Worm (Caenorhabditis elegans) whole organism, L1 larva: ENCODE data around the gene prmt-5.
A peak's percentile ranks its signal among the peaks of the same experiment; 100 is the strongest.

Experiments
- F16B12.6 ChIP-seq: fragments of 150-350 bp; optimal IDR thresholded peaks from 2 replicates; lab custom pipeline; 2014; ENCODE audit warnings: missing biosample characterization, missing genetic modification characterization
- aha-1 ChIP-seq: fragments of 150-350 bp; optimal IDR thresholded peaks from 2 replicates; lab custom pipeline; 2014; ENCODE audit warnings: missing biosample characterization, missing genetic modification characterization
- aly-2 ChIP-seq: fragments of 150-350 bp; optimal IDR thresholded peaks from 2 replicates; lab custom pipeline; 2014; ENCODE audit warnings: missing biosample characterization, missing genetic modification characterization
- ama-1 ChIP-seq: fragments of 150-350 bp; optimal IDR thresholded peaks from 2 replicates; lab custom pipeline; 2014
- ceh-90 ChIP-seq: sonication (generic microtip); optimal IDR thresholded peaks from 2 replicates; lab custom pipeline; 2016; ENCODE audit warnings: missing genetic modification characterization, missing compliant biosample characterization
- dpl-1 ChIP-seq, 3 experiments: fragments of 150-350 bp in 2 of 3; sonication (generic microtip) in 1 of 3; optimal IDR thresholded peaks; 2 replicates each; lab custom pipeline; 2014 to 2017; ENCODE audit warnings: missing biosample characterization in 3 of 3, missing genetic modification characterization in 3 of 3, missing genetic modification reagents in 3 of 3
- dsc-1 ChIP-seq: sonication (generic microtip); optimal IDR thresholded peaks from 2 replicates; lab custom pipeline; 2016; ENCODE audit warnings: mild to moderate bottlenecking, missing genetic modification characterization, missing compliant biosample characterization
- efl-1 ChIP-seq, 4 experiments: fragments of 150-350 bp; optimal IDR thresholded peaks in 3 of 4; peaks in 1 of 4; 1 replicate in 1 of 4; 2 replicates in 3 of 4; lab custom pipeline; 2014; ENCODE audit warnings: missing biosample characterization in 2 of 4, missing genetic modification characterization in 2 of 4, missing genetic modification reagents in 2 of 4
- egl-27 ChIP-seq, 2 experiments: fragments of 150-350 bp in 1 of 2; sonication (generic microtip); optimal IDR thresholded peaks; 3 replicates each; lab custom pipeline; 2017 to 2018; ENCODE audit warnings: missing biosample characterization in 2 of 2, missing genetic modification characterization in 2 of 2, missing genetic modification reagents in 2 of 2
- elt-2 ChIP-seq: sonication (generic microtip); optimal IDR thresholded peaks from 2 replicates; lab custom pipeline; 2016; ENCODE audit warnings: missing genetic modification characterization, mild to moderate bottlenecking, inconsistent platforms, missing compliant biosample characterization, missing genetic modification reagents
- fkh-10 ChIP-seq: sonication (generic microtip); optimal IDR thresholded peaks from 2 replicates; lab custom pipeline; 2017; ENCODE audit warnings: missing biosample characterization, missing genetic modification reagents, missing genetic modification characterization
- fos-1 ChIP-seq: fragments of 150-350 bp; optimal IDR thresholded peaks from 2 replicates; lab custom pipeline; 2014; ENCODE audit warnings: missing biosample characterization, missing genetic modification characterization
- hlh-17 ChIP-seq: fragments of 200-800 bp; sonication (Bioruptor generic); optimal IDR thresholded peaks from 2 replicates; lab custom pipeline; 2018; ENCODE audit warnings: missing genetic modification characterization, mild to moderate bottlenecking, missing compliant biosample characterization, moderate library complexity, borderline replicate concordance
- irx-1 ChIP-seq: sonication (generic microtip); optimal IDR thresholded peaks from 2 replicates; lab custom pipeline; 2016; ENCODE audit warnings: missing genetic modification characterization, missing compliant biosample characterization
- jun-1 ChIP-seq: fragments of 150-350 bp; optimal IDR thresholded peaks from 2 replicates; lab custom pipeline; 2014; ENCODE audit warnings: missing biosample characterization, missing genetic modification reagents, missing genetic modification characterization
- lin-13 ChIP-seq: fragments of 150-350 bp; optimal IDR thresholded peaks from 2 replicates; lab custom pipeline; 2014; ENCODE audit warnings: missing biosample characterization, missing genetic modification reagents, missing genetic modification characterization
- lin-14 ChIP-seq: fragments of 200-800 bp; sonication (Bioruptor generic); optimal IDR thresholded peaks from 2 replicates; lab custom pipeline; 2018; ENCODE audit warnings: mild to moderate bottlenecking, missing genetic modification characterization, moderate library complexity, missing compliant biosample characterization
- lin-15B ChIP-seq: fragments of 150-350 bp; sonication (generic microtip); optimal IDR thresholded peaks from 3 replicates; lab custom pipeline; 2014; ENCODE audit warnings: missing biosample characterization, missing genetic modification characterization
- mab-9 ChIP-seq: fragments of 200-800 bp; sonication (Bioruptor generic); IDR thresholded peaks from 2 replicates; pipeline ENCODE4 v1.3.6; 2022; ENCODE audit warnings: missing genetic modification reagents, missing genetic modification characterization, missing compliant biosample characterization
- mef-2 ChIP-seq: fragments of 150-350 bp; optimal IDR thresholded peaks from 2 replicates; lab custom pipeline; 2014; ENCODE audit warnings: missing biosample characterization, missing genetic modification characterization
- mep-1 ChIP-seq: fragments of 150-350 bp; optimal IDR thresholded peaks from 2 replicates; lab custom pipeline; 2014; ENCODE audit warnings: missing biosample characterization, missing genetic modification characterization
- nhr-19 ChIP-seq: fragments of 200-800 bp; sonication (Bioruptor generic); conservative IDR thresholded peaks from 2 replicates; pipeline ENCODE4 v1.3.6; 2022; ENCODE audit warnings: missing genetic modification characterization, missing compliant biosample characterization
- nhr-20 ChIP-seq: sonication (generic microtip); optimal IDR thresholded peaks from 2 replicates; lab custom pipeline; 2016; ENCODE audit warnings: mild to moderate bottlenecking, missing genetic modification characterization, missing compliant biosample characterization
- nhr-71 ChIP-seq: sonication (generic microtip); optimal IDR thresholded peaks from 2 replicates; lab custom pipeline; 2016; ENCODE audit warnings: mild to moderate bottlenecking, missing genetic modification characterization, moderate library complexity, missing compliant biosample characterization
- nhr-85 ChIP-seq: sonication (generic microtip); peaks from one replicate; lab custom pipeline; 2016; ENCODE audit warnings: missing genetic modification characterization, inconsistent platforms, missing compliant biosample characterization
- nhr-90 ChIP-seq: sonication (generic microtip); optimal IDR thresholded peaks from 2 replicates; lab custom pipeline; 2016; ENCODE audit warnings: mild to moderate bottlenecking, missing genetic modification characterization, missing compliant biosample characterization; ENCODE audit not compliant: poor library complexity
- pag-3 ChIP-seq: sonication (generic microtip); optimal IDR thresholded peaks from 2 replicates; lab custom pipeline; 2017; ENCODE audit warnings: missing genetic modification characterization, mild to moderate bottlenecking, missing compliant biosample characterization, antibody characterized with exemption, borderline replicate concordance; ENCODE audit not compliant: insufficient read depth
- pax-3 ChIP-seq: fragments of 200-800 bp; sonication (Bioruptor generic); optimal IDR thresholded peaks from 2 replicates; lab custom pipeline; 2018; ENCODE audit warnings: mild to moderate bottlenecking, missing genetic modification characterization, moderate library complexity, missing compliant biosample characterization
- snu-23 ChIP-seq: sonication (generic microtip); optimal IDR thresholded peaks from 2 replicates; lab custom pipeline; 2016; ENCODE audit warnings: missing genetic modification characterization, missing compliant biosample characterization
- sptf-1 ChIP-seq: fragments of 150-350 bp; optimal IDR thresholded peaks from 2 replicates; lab custom pipeline; 2014; ENCODE audit warnings: missing biosample characterization, missing genetic modification characterization
- swsn-7 ChIP-seq: sonication (generic microtip); optimal IDR thresholded peaks from 2 replicates; lab custom pipeline; 2016; ENCODE audit warnings: missing genetic modification characterization, missing compliant biosample characterization
- tbx-2 ChIP-seq: sonication (generic microtip); optimal IDR thresholded peaks from 2 replicates; lab custom pipeline; 2016; ENCODE audit warnings: missing genetic modification characterization, missing compliant biosample characterization
- unc-62 ChIP-seq: fragments of 150-350 bp; optimal IDR thresholded peaks from 2 replicates; lab custom pipeline; 2014; ENCODE audit warnings: missing biosample characterization, missing genetic modification reagents, missing genetic modification characterization
- unc-86 ChIP-seq: sonication (generic microtip); optimal IDR thresholded peaks from 2 replicates; lab custom pipeline; 2016; ENCODE audit warnings: missing genetic modification characterization, missing compliant biosample characterization
- xbp-1 ChIP-seq: sonication (generic microtip); optimal IDR thresholded peaks from 2 replicates; lab custom pipeline; 2016; ENCODE audit warnings: missing genetic modification characterization, missing compliant biosample characterization
- zip-4 ChIP-seq: fragments of 200-800 bp; sonication (Bioruptor generic); optimal IDR thresholded peaks from 2 replicates; lab custom pipeline; 2018; ENCODE audit warnings: mild to moderate bottlenecking, missing genetic modification characterization, moderate library complexity, missing compliant biosample characterization
- ztf-4 ChIP-seq: fragments of 150-350 bp; optimal IDR thresholded peaks from 2 replicates; lab custom pipeline; 2014; ENCODE audit warnings: missing biosample characterization, missing genetic modification characterization

The prmt-5 gene

ce11 chrIII:5269814-5270213 is 39.5 kb downstream of the prmt-5 start, which contains the start of gene ZC395.4:
TSS of gene ZC395.4 (plus strand) at chrIII:5270114.
- TF ChIP-seq F16B12.6 (no peak), tbx-2 (no peak), hlh-17 (GFP tag; lab: Kevin White, UChicago) (no peak), mab-9 (GFP tag; lab: Robert Waterston, UW) (no peak), jun-1 (tag; lab: Kevin White, UChicago) (no peak)

- TF ChIP-seq ama-1 (lab: Kevin White, UChicago) (peak; percentile 87), aha-1 (no peak), ztf-4 (tag; lab: Kevin White, UChicago) (no peak), lin-15B (no peak), dpl-1 (GFP tag; optimal IDR thresholded peaks at IDR 0.05; lab: Kevin White, UChicago) (peak in 1 of 3 experiments; percentile 6), dsc-1 (tag; lab: Kevin White, UChicago) (peak; percentile 23), elt-2 (tag; lab: Kevin White, UChicago) (no peak), swsn-7 (tag; lab: Kevin White, UChicago) (peak; percentile 20), unc-86 (tag; lab: Kevin White, UChicago) (no peak), pag-3 (tag; lab: Kevin White, UChicago) (no peak), lin-14 (GFP tag; lab: Kevin White, UChicago) (no peak), fos-1 (tag; lab: Kevin White, UChicago) (no peak), ceh-90 (no peak), nhr-19 (GFP tag; lab: Robert Waterston, UW) (0 out of 2 replicates have a peak, but pooled peaks have one; percentile 12), xbp-1 (tag; lab: Kevin White, UChicago) (no peak), lin-13 (GFP tag; lab: Kevin White, UChicago) (no peak), mef-2 (tag; lab: Kevin White, UChicago) (no peak), nhr-20 (tag; lab: Kevin White, UChicago) (peak; percentile 7), nhr-71 (tag; lab: Kevin White, UChicago) (peak; percentile 57), mep-1 (tag; lab: Kevin White, UChicago) (peak; percentile 40), unc-62 (GFP tag; lab: Kevin White, UChicago) (no peak), aly-2 (peak; percentile 51), F16B12.6 (no peak), fkh-10 (GFP tag; lab: Kevin White, UChicago) (no peak), snu-23 (peak; percentile 24), egl-27 (tag; optimal IDR thresholded peaks at IDR 0.05; lab: Kevin White, UChicago) (no peak), zip-4 (GFP tag; lab: Kevin White, UChicago) (no peak), nhr-90 (tag; lab: Kevin White, UChicago) (peak; percentile 5), irx-1 (tag; lab: Kevin White, UChicago) (no peak), tbx-2 (no peak), sptf-1 (tag; lab: Kevin White, UChicago) (no peak)
Measured at ce11 chrIII:5273396-5273857, 43.1 kb downstream of the prmt-5 start, which contains the start of gene ztf-8. TSS of gene ztf-8 (minus strand) at chrIII:5273471.

- TF ChIP-seq efl-1 (optimal IDR thresholded peaks at IDR 0.05; lab: Kevin White, UChicago) (no peak), efl-1 (GFP tag; optimal IDR thresholded peaks at IDR 0.05 in 1 of 2; lab: Kevin White, UChicago) (peak in 1 of 2 experiments; percentile 37), pax-3 (no peak), nhr-85 (peak; percentile 30)
Measured at ce11 chrIII:5274250-5274649, 43.9 kb downstream of the prmt-5 start.
